Worm (Caenorhabditis elegans) whole organism, mixed stage, embryonic: ENCODE measurements around the gene K08D8.5.

Experiments used
- M03D4.4 ChIP-seq: sonication (generic microtip); optimal IDR thresholded peaks from 2 replicates; lab custom pipeline; 2017; ENCODE audit warnings: mild to moderate bottlenecking, missing genetic modification characterization, missing compliant biosample characterization
- blmp-1 ChIP-seq: fragments of 150-350 bp; optimal IDR thresholded peaks from 2 replicates; lab custom pipeline; 2014; ENCODE audit warnings: missing biosample characterization, missing genetic modification characterization
- elt-1 ChIP-seq: sonication (generic microtip); optimal IDR thresholded peaks from 2 replicates; lab custom pipeline; 2017; ENCODE audit warnings: missing genetic modification characterization, mild to moderate bottlenecking, missing compliant biosample characterization, antibody characterized with exemption, moderate library complexity, borderline replicate concordance; ENCODE audit not compliant: insufficient read depth
- elt-3 ChIP-seq: fragments of 150-350 bp; optimal IDR thresholded peaks from 2 replicates; lab custom pipeline; 2014; ENCODE audit warnings: missing biosample characterization, missing genetic modification characterization
- flh-1 ChIP-seq: fragments of 200-800 bp; sonication (Bioruptor generic); optimal IDR thresholded peaks from 2 replicates; lab custom pipeline; 2018; ENCODE audit warnings: mild to moderate bottlenecking, missing genetic modification characterization, moderate library complexity, missing compliant biosample characterization
- hlh-1 ChIP-seq: fragments of 150-350 bp; optimal IDR thresholded peaks from 2 replicates; lab custom pipeline; 2014; ENCODE audit warnings: missing biosample characterization, missing genetic modification reagents, missing genetic modification characterization
- lin-13 ChIP-seq: fragments of 150-350 bp; optimal IDR thresholded peaks from 2 replicates; lab custom pipeline; 2014; ENCODE audit warnings: missing biosample characterization, missing genetic modification characterization
- lsy-2 ChIP-seq: fragments of 150-350 bp; optimal IDR thresholded peaks from 2 replicates; lab custom pipeline; 2014; ENCODE audit warnings: missing biosample characterization, missing genetic modification characterization
- mab-5 ChIP-seq: fragments of 150-350 bp; optimal IDR thresholded peaks from 2 replicates; lab custom pipeline; 2014; ENCODE audit warnings: missing biosample characterization, missing genetic modification characterization
- nhr-2 ChIP-seq: fragments of 150-350 bp; optimal IDR thresholded peaks from 2 replicates; lab custom pipeline; 2014; ENCODE audit warnings: missing biosample characterization, missing genetic modification characterization
- pha-4 ChIP-seq: fragments of 150-350 bp; optimal IDR thresholded peaks from 2 replicates; lab custom pipeline; 2018; ENCODE audit warnings: missing biosample characterization, missing genetic modification reagents, missing genetic modification characterization
- snpc-4 ChIP-seq: fragments of 150-350 bp; optimal IDR thresholded peaks from 2 replicates; lab custom pipeline; 2014; ENCODE audit warnings: missing biosample characterization, missing genetic modification characterization
- tbx-8 ChIP-seq: fragments of 200-800 bp; sonication (Bioruptor generic); optimal IDR thresholded peaks from 2 replicates; lab custom pipeline; 2018; ENCODE audit warnings: mild to moderate bottlenecking, missing genetic modification characterization, moderate library complexity, missing compliant biosample characterization
- unc-120 ChIP-seq: sonication (generic microtip); optimal IDR thresholded peaks from 2 replicates; lab custom pipeline; 2017; ENCODE audit warnings: missing genetic modification characterization, missing compliant biosample characterization; ENCODE audit not compliant: poor library complexity, severe bottlenecking
- unc-62 ChIP-seq: fragments of 150-350 bp; optimal IDR thresholded peaks from 2 replicates; lab custom pipeline; 2014; ENCODE audit warnings: missing biosample characterization, missing genetic modification reagents, missing genetic modification characterization

K08D8.5 gene

DNA sequence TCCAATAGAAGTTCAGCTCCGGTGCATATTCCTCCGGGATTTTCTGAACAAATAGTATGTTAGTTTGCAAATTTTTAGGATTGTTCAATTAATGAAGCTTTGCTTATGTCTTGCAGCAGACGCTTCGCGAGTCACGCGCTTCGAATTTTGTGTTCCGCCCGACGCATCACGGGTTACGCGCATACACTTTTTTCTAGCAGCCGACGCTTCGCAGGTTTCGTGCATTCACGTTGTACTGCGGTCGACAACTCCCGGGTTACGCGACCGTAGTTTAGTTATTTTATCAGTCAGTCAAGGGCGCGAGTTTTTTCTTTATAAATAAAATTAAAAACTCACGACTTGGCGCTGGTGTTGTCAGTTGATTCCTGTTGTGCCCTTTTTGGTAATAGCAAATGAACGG is 42.1 kb downstream of the K08D8.5 start:
- no peak for TF ChIP-seq blmp-1 (tag; lab: Kevin White, UChicago)
- no peak for TF ChIP-seq mab-5 (tag; lab: Kevin White, UChicago)
- no peak for TF ChIP-seq M03D4.4 (tag; lab: Kevin White, UChicago)

DNA sequence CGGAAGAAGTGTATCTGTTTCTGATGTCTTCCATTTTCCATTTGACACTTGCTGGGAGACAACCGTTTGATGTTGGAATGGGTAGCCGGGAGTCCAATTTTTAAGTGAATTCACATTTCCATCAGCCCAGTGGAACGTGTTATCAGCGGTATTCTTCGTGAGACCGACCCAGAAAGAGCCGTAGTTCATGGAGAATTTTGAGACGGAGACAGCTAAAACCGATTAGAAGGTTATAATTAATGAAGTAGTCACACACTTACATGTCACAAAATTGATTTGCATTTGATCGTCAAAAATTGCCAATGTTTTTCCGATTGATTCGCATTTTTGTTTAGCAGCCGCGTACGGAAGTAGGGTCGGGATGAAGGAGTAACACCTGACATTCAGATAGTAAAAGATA is 42.5 kb downstream of the K08D8.5 start:
- TF ChIP-seq tbx-8 (no peak), snpc-4 (tag; lab: Kevin White, UChicago) (no peak), pha-4 (tag; lab: Kevin White, UChicago) (no peak), mab-5 (tag; lab: Kevin White, UChicago) (no peak), hlh-1 (tag; lab: Kevin White, UChicago) (no peak)

DNA sequence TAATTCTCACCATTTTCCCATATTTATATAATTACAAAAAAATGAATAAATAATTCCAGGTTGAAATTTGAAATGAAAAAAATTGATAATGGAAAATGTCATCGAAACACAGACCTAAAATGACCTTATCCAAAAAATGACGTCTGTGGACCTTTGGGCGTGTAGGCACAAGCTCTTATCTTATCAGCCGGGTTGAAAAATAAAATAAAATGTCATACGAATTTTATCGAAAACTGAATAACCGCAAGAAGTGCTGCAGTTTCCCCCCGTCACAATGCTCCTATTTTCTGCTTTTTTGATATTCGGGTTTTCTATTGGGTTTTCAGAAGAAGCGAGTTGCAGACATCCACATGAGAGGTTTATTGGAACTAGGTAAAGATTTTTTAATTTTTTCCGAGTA is 46.0 kb downstream of the K08D8.5 start, which contains the start of gene clec-186:
TSS of gene clec-186 (plus strand) at position 226 of the 400 bp plus-strand sequence.
- no peak for TF ChIP-seq lsy-2 (tag; lab: Kevin White, UChicago)
- TF ChIP-seq unc-62 (GFP tag; lab: Kevin White, UChicago), result no peak
- TF ChIP-seq flh-1, result no peak
- TF ChIP-seq unc-120 (tag; lab: Kevin White, UChicago), result no peak
- no peak for TF ChIP-seq elt-1
- TF ChIP-seq snpc-4 (tag; lab: Kevin White, UChicago), result no peak
- TF ChIP-seq elt-3 (tag; lab: Kevin White, UChicago), result no peak
- TF ChIP-seq mab-5 (tag; lab: Kevin White, UChicago), result no peak
- TF ChIP-seq nhr-2 (tag; lab: Kevin White, UChicago), result no peak
- TF ChIP-seq lin-13, result no peak
